Worm (Caenorhabditis elegans) whole organism, late embryonic: ENCODE results near the gene ima-3.
"Not testable (repeated sequence)": the region's sequence is repeated elsewhere in the genome, so short reads cannot be mapped to it uniquely, and the experiment has no call there.

Experiments
- C08G9.2 ChIP-seq: sonication (generic microtip); optimal IDR thresholded peaks from 2 replicates; lab custom pipeline; 2016; ENCODE audit warnings: mild to moderate bottlenecking, missing genetic modification characterization, moderate library complexity, missing compliant biosample characterization
- F13H6.1 ChIP-seq: sonication (generic microtip); optimal IDR thresholded peaks from 2 replicates; lab custom pipeline; 2016; ENCODE audit warnings: missing genetic modification characterization, missing compliant biosample characterization
- K02D7.2 ChIP-seq: sonication (generic microtip); optimal IDR thresholded peaks from 2 replicates; lab custom pipeline; 2017; ENCODE audit warnings: mild to moderate bottlenecking, missing genetic modification characterization, missing compliant biosample characterization
- Y22D7AL.16 ChIP-seq: sonication (generic microtip); optimal IDR thresholded peaks from 2 replicates; lab custom pipeline; 2016; ENCODE audit warnings: missing genetic modification characterization, missing compliant biosample characterization
- ahr-1 ChIP-seq: sonication (generic microtip); optimal IDR thresholded peaks from 2 replicates; lab custom pipeline; 2016; ENCODE audit warnings: missing genetic modification characterization, missing compliant biosample characterization
- ceh-14 ChIP-seq: sonication (generic microtip); optimal IDR thresholded peaks from 2 replicates; lab custom pipeline; 2016; ENCODE audit warnings: missing genotype, missing genetic modification characterization, missing compliant biosample characterization
- ceh-18 ChIP-seq: sonication (generic microtip); optimal IDR thresholded peaks from 2 replicates; lab custom pipeline; 2016; ENCODE audit warnings: missing genetic modification characterization, missing compliant biosample characterization
- ceh-19 ChIP-seq: fragments of 200-800 bp; sonication (Bioruptor generic); optimal IDR thresholded peaks from 2 replicates; lab custom pipeline; 2018; ENCODE audit warnings: mild to moderate bottlenecking, missing genetic modification characterization, missing compliant biosample characterization
- ceh-24 ChIP-seq: sonication (generic microtip); optimal IDR thresholded peaks from 2 replicates; lab custom pipeline; 2016; ENCODE audit warnings: mild to moderate bottlenecking, missing genetic modification characterization, missing compliant biosample characterization
- ceh-45 ChIP-seq: fragments of 200-800 bp; sonication (Bioruptor generic); IDR thresholded peaks from 2 replicates; pipeline ENCODE4 v1.3.6; 2022; ENCODE audit warnings: missing genetic modification reagents, missing genetic modification characterization, missing compliant biosample characterization
- ceh-6 ChIP-seq: fragments of 200-800 bp; sonication (Bioruptor generic); optimal IDR thresholded peaks from 2 replicates; lab custom pipeline; 2018; ENCODE audit warnings: mild to moderate bottlenecking, missing genetic modification characterization, missing compliant biosample characterization
- che-1 ChIP-seq: sonication (generic microtip); optimal IDR thresholded peaks from 2 replicates; lab custom pipeline; 2016; ENCODE audit warnings: mild to moderate bottlenecking, missing genetic modification characterization, missing compliant biosample characterization
- dmd-4 ChIP-seq: sonication (generic microtip); optimal IDR thresholded peaks from 2 replicates; lab custom pipeline; 2016; ENCODE audit warnings: borderline replicate concordance, missing genetic modification characterization, missing compliant biosample characterization
- dve-1 ChIP-seq: sonication (generic microtip); optimal IDR thresholded peaks from 2 replicates; lab custom pipeline; 2017; ENCODE audit warnings: antibody characterized with exemption, mild to moderate bottlenecking, missing genetic modification characterization, missing compliant biosample characterization
- elt-2 ChIP-seq: sonication (generic microtip); optimal IDR thresholded peaks from 2 replicates; lab custom pipeline; 2016; ENCODE audit warnings: missing genetic modification reagents, missing genetic modification characterization, missing compliant biosample characterization
- eyg-1 ChIP-seq: sonication (generic microtip); optimal IDR thresholded peaks from 2 replicates; lab custom pipeline; 2016; ENCODE audit warnings: missing genotype, missing genetic modification characterization, missing compliant biosample characterization
- fax-1 ChIP-seq: sonication (generic microtip); optimal IDR thresholded peaks from 2 replicates; lab custom pipeline; 2016; ENCODE audit warnings: missing genotype, missing genetic modification characterization, missing compliant biosample characterization
- fkh-10 ChIP-seq: fragments of 150-350 bp; optimal IDR thresholded peaks from 2 replicates; lab custom pipeline; 2014; ENCODE audit warnings: missing biosample characterization, missing genetic modification reagents, missing genetic modification characterization
- fkh-6 ChIP-seq: sonication (generic microtip); optimal IDR thresholded peaks from 2 replicates; lab custom pipeline; 2016; ENCODE audit warnings: missing genetic modification characterization, missing compliant biosample characterization
- gmeb-2 ChIP-seq: sonication (generic microtip); optimal IDR thresholded peaks from 2 replicates; lab custom pipeline; 2016; ENCODE audit warnings: missing genetic modification characterization, inconsistent platforms, missing compliant biosample characterization
- hlh-30 ChIP-seq: sonication (generic microtip); optimal IDR thresholded peaks from 2 replicates; lab custom pipeline; 2017; ENCODE audit warnings: antibody characterized with exemption, missing genetic modification characterization, missing compliant biosample characterization; ENCODE audit not compliant: insufficient read depth
- hlh-6 ChIP-seq: sonication (generic microtip); optimal IDR thresholded peaks from 2 replicates; lab custom pipeline; 2016; ENCODE audit warnings: missing genotype, missing genetic modification characterization, missing compliant biosample characterization
- mec-3 ChIP-seq: sonication (generic microtip); optimal IDR thresholded peaks from 2 replicates; lab custom pipeline; 2016; ENCODE audit warnings: borderline replicate concordance, missing genetic modification characterization, missing compliant biosample characterization
- nfya-1 ChIP-seq: sonication (generic microtip); optimal IDR thresholded peaks from 2 replicates; lab custom pipeline; 2017; ENCODE audit warnings: missing genetic modification characterization, mild to moderate bottlenecking, missing compliant biosample characterization, antibody characterized with exemption, moderate library complexity
- nhr-11 ChIP-seq: fragments of 150-350 bp; optimal IDR thresholded peaks from 2 replicates; lab custom pipeline; 2014; ENCODE audit warnings: missing biosample characterization, missing genetic modification characterization
- nhr-232 ChIP-seq: sonication (generic microtip); optimal IDR thresholded peaks from 2 replicates; lab custom pipeline; 2016; ENCODE audit warnings: missing genetic modification characterization, missing compliant biosample characterization
- odd-2 ChIP-seq: sonication (generic microtip); optimal IDR thresholded peaks from 2 replicates; lab custom pipeline; 2017; ENCODE audit warnings: antibody characterized with exemption, mild to moderate bottlenecking, missing genetic modification characterization, missing compliant biosample characterization
- pha-2 ChIP-seq: sonication (generic microtip); optimal IDR thresholded peaks from 2 replicates; lab custom pipeline; 2017; ENCODE audit warnings: mild to moderate bottlenecking, missing genetic modification characterization, missing compliant biosample characterization
- ref-2 ChIP-seq: sonication (generic microtip); optimal IDR thresholded peaks from 2 replicates; lab custom pipeline; 2016; ENCODE audit warnings: missing genetic modification characterization, missing compliant biosample characterization
- rnt-1 ChIP-seq: sonication (generic microtip); optimal IDR thresholded peaks from 2 replicates; lab custom pipeline; 2016; ENCODE audit warnings: missing genetic modification characterization, missing compliant biosample characterization
- sox-2 ChIP-seq: fragments of 200-800 bp; sonication (Bioruptor generic); IDR thresholded peaks from 2 replicates; pipeline ENCODE4 v1.3.6; 2022; ENCODE audit warnings: missing genetic modification reagents, missing genetic modification characterization, missing compliant biosample characterization
- sox-4 ChIP-seq: sonication (generic microtip); optimal IDR thresholded peaks from 2 replicates; lab custom pipeline; 2017; ENCODE audit warnings: mild to moderate bottlenecking, missing genetic modification characterization, inconsistent platforms, missing compliant biosample characterization
- syd-9 ChIP-seq: sonication (generic microtip); optimal IDR thresholded peaks from 2 replicates; lab custom pipeline; 2016; ENCODE audit warnings: mild to moderate bottlenecking, missing genetic modification characterization, moderate library complexity, missing compliant biosample characterization
- tbx-7 ChIP-seq: sonication (generic microtip); optimal IDR thresholded peaks from 2 replicates; lab custom pipeline; 2016; ENCODE audit warnings: missing genotype, missing genetic modification characterization, missing compliant biosample characterization
- ttx-3 ChIP-seq: sonication (generic microtip); optimal IDR thresholded peaks from 2 replicates; lab custom pipeline; 2016; ENCODE audit warnings: missing genetic modification reagents, missing genetic modification characterization, missing compliant biosample characterization
- unc-42 ChIP-seq: sonication (generic microtip); optimal IDR thresholded peaks from 2 replicates; lab custom pipeline; 2016; ENCODE audit warnings: missing genotype, missing genetic modification characterization, missing compliant biosample characterization
- ztf-16 ChIP-seq: sonication (generic microtip); optimal IDR thresholded peaks from 2 replicates; lab custom pipeline; 2017; ENCODE audit warnings: missing genetic modification characterization, missing compliant biosample characterization

The ima-3 gene

DNA sequence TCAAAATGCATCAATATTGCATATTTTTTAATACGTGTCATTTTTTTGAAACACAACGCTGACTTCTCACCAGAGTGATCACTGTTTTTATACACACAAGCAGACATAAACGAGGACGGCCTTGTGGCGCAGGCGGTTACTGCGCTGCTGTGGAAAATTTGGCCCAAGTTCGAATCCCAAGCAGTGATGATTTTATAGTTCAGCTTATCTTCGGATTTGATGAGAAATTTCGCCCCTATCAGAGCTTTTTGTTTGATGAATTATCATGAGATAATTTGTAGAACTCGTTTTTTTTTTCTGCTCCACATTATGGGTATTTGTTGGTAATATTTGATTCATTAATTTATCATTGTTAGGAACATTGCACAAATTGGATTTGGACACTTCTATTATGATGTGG, 12.5 kb upstream of the ima-3 start (continued):
- TF ChIP-seq ttx-3 (peak; percentile 92), pha-2 (tag; lab: Kevin White, UChicago) (peak; percentile 94), ztf-16 (tag; lab: Kevin White, UChicago) (peak; percentile 97), nhr-11 (tag; lab: Kevin White, UChicago) (no peak), gmeb-2 (tag; lab: Kevin White, UChicago) (peak; percentile 96), sox-4 (tag; lab: Kevin White, UChicago) (peak; percentile 96), tbx-7 (tag; lab: Kevin White, UChicago) (peak; percentile 52), K02D7.2 (peak; percentile 96), dmd-4 (tag; lab: Kevin White, UChicago) (peak; percentile 92), nfya-1 (tag; lab: Kevin White, UChicago) (peak; percentile 82), ceh-24 (tag; lab: Kevin White, UChicago) (peak; percentile 94), odd-2 (tag; lab: Kevin White, UChicago) (peak; percentile 64), unc-42 (tag; lab: Kevin White, UChicago) (peak; percentile 72), eyg-1 (peak; percentile 88), ahr-1 (tag; lab: Kevin White, UChicago) (peak; percentile 91), fax-1 (tag; lab: Kevin White, UChicago) (peak; percentile 92)
- TF ChIP-seq, all 69 proteins: peak for 63

DNA sequence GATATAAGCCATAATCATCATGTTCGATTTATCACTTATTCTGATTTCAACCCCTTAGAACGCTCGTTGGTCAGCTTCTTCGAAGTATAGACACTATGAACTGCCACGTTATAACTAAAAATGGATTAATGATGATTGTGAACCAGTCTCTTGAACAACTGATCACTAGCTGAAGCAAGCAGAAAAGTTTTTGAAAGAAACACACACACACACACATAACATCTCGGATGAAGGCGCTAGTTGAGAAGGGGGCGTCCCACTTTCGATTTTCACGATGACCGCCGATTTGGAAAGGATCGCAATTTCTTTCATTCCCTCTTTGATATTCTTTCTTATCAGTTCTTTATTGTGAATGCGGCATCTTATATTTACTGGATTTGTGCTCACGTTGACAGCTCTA, 7.1 kb upstream of the ima-3 start, which contains the start of gene clec-180:
Gene clec-180, plus strand, starts transcription at position 301 of the 400 bp plus-strand sequence.
- TF ChIP-seq elt-2 (no peak), ceh-19 (no peak), sox-2 (no peak), che-1 (no peak)

DNA sequence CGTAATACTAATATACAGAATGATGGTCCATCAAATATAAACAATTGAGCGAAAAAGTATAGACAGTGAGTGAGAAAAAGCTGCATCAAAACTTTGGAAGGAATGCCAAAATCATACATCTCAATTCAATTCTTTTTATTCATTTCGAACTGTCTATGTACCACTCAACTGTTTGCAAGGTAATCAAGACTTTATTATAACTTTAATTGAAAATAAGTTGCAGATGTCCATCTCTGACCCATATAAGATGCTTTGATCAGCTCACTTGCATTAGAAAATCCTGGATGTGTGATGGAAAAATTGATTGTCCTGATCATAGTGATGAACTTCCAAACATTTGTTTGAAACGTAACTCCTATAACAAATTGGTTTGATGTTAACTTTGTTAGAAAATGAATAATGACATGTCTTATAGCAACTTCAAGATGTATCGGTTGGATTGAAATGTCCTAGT, 6.1 kb upstream of the ima-3 start, which contains the start of gene F32E10.8:
Gene F32E10.8, plus strand, starts transcription at position 51 of the 454 bp plus-strand sequence.
- no peak for TF ChIP-seq Y22D7AL.16 (tag; lab: Kevin White, UChicago)
- no peak for TF ChIP-seq eyg-1
- no peak for TF ChIP-seq ceh-14 (tag; lab: Kevin White, UChicago)
- no peak for TF ChIP-seq rnt-1 (tag; lab: Kevin White, UChicago)
- no peak for TF ChIP-seq tbx-7 (tag; lab: Kevin White, UChicago)
- no peak for TF ChIP-seq fkh-6
- no peak for TF ChIP-seq hlh-6 (tag; lab: Kevin White, UChicago)
- no peak for TF ChIP-seq fkh-10
- TF ChIP-seq hlh-30 (tag; lab: Kevin White, UChicago), result no peak
- no peak for TF ChIP-seq ahr-1 (tag; lab: Kevin White, UChicago)

DNA sequence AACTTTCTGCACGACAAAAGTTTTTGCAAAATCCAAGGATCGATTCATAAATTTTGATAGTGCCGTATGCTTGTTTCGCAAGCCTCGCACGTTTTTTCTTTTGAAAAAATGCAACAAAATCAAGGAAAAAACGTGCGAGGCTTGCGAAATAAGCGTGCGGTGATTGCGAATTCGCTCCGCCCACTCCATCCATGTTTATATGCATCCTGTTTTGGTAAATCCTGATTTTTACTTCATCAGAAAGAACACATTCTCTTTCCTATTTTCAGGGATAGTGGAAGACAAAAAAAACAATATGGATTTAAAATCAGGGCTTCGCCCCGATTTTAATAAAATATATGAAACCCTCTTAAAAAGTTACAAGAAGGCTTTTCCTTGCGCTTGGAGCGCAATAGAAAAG, 2.4 kb upstream of the ima-3 start, which contains the start of gene F32E10.9:
Gene F32E10.9, minus strand, starts transcription at position 101 of the 400 bp plus-strand sequence.
- not testable (repeated sequence) for TF ChIP-seq F13H6.1, syd-9, ceh-18 (tag; lab: Kevin White, UChicago)

DNA sequence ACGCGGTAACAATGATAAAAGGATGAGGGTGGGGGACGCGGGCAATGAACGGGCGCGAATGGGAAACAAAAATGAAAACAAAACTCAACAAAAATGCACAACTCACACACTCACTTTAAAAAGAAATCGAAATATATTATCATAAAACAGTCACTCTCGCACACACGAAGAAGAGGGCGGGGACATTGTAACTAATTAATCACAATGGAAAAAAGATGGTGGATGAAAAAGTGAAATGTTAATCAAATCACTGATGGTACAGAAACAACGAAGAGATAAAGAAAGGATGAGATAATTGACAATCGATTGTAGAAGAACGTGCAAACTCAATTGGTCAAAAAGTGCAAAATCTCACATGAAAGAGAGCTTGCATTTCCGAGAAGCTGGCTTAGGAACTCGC, 2.2 kb downstream of the ima-3 start:
- TF ChIP-seq ceh-45 (no peak), nhr-232 (tag; lab: Kevin White, UChicago) (no peak), mec-3 (no peak), Y22D7AL.16 (tag; lab: Kevin White, UChicago) (no peak), ceh-6 (GFP tag; lab: Kevin White, UChicago) (no peak), nfya-1 (tag; lab: Kevin White, UChicago) (no peak), C08G9.2 (tag; lab: Kevin White, UChicago) (no peak), ref-2 (no peak), gmeb-2 (tag; lab: Kevin White, UChicago) (no peak), dve-1 (tag; lab: Kevin White, UChicago) (no peak)
